Worm (Caenorhabditis elegans): ENCODE measurements around the gene Y53C12B.7.

DNA sequence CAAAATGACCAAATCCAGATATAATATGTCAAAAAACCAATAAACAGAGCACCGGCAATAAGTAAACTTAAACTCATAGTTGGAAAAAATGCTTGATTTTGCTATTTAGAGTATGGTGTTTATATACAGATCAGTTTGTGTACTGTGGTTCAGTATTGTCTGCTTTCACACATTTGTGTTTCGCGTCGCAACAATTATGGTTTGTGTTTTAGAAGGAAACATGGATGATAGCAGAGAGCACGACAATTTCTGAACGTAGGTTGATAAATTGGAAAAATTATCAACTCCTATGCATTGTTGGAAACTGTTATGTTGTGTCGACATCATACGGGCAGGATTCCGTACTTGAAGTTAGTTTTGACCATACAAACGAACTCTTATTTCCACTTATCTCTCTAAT, 44.6 kb upstream of the Y53C12B.7 start, which contains the start of gene cyp-13A4:
- no peak for TF ChIP-seq ets-7 (tag; optimal IDR thresholded peaks at IDR 0.05)
- no peak for TF ChIP-seq hmbx-1 (tag; optimal IDR thresholded peaks at IDR 0.05)
- no peak for TF ChIP-seq ama-1 (optimal IDR thresholded peaks at IDR 0.05)
- TF ChIP-seq scrt-1 (GFP tag; IDR thresholded peaks at IDR 0.05): no peak
- TF ChIP-seq tbx-37 (GFP tag; conservative IDR thresholded peaks at IDR 0.05): no peak
- no peak for TF ChIP-seq pes-1 (GFP tag; IDR thresholded peaks at IDR 0.05)
